Worm (Caenorhabditis elegans) whole organism, L3 larva: ENCODE results near the gene tax-6.
A peak's percentile ranks its signal among the peaks of the same experiment; 100 is the strongest.

ENCODE experiments used
- R02D3.7 ChIP-seq: fragments of 150-350 bp; optimal IDR thresholded peaks from 2 replicates; lab custom pipeline; 2014; ENCODE audit warnings: missing biosample characterization, missing genetic modification characterization
- ZK546.5 ChIP-seq: sonication (generic microtip); optimal IDR thresholded peaks from 2 replicates; lab custom pipeline; 2017; ENCODE audit warnings: missing biosample characterization, missing genetic modification characterization
- aly-2 ChIP-seq: fragments of 150-350 bp; optimal IDR thresholded peaks from 2 replicates; lab custom pipeline; 2014; ENCODE audit warnings: missing biosample characterization, missing genetic modification characterization
- ama-1 ChIP-seq: fragments of 150-350 bp; optimal IDR thresholded peaks from 2 replicates; lab custom pipeline; 2018
- ceh-16 ChIP-seq: sonication (generic microtip); optimal IDR thresholded peaks from 2 replicates; lab custom pipeline; 2017; ENCODE audit warnings: missing biosample characterization, missing genetic modification characterization
- ceh-28 ChIP-seq: fragments of 150-350 bp; optimal IDR thresholded peaks from 2 replicates; lab custom pipeline; 2014; ENCODE audit warnings: missing biosample characterization, missing genetic modification reagents, missing genetic modification characterization
- ceh-82 ChIP-seq: fragments of 150-350 bp; optimal IDR thresholded peaks from 2 replicates; lab custom pipeline; 2014; ENCODE audit warnings: missing biosample characterization, missing genetic modification characterization
- ceh-9 ChIP-seq: sonication (generic microtip); optimal IDR thresholded peaks from 2 replicates; lab custom pipeline; 2018; ENCODE audit warnings: missing biosample characterization, missing genetic modification characterization
- egl-5 ChIP-seq: fragments of 150-350 bp; optimal IDR thresholded peaks from 2 replicates; lab custom pipeline; 2017; ENCODE audit warnings: missing biosample characterization, missing genetic modification reagents, missing genetic modification characterization, inconsistent platforms
- elt-2 ChIP-seq: sonication (generic microtip); optimal IDR thresholded peaks from 2 replicates; lab custom pipeline; 2016; ENCODE audit warnings: missing genetic modification reagents, mild to moderate bottlenecking, missing genetic modification characterization, missing compliant biosample characterization
- eor-1 ChIP-seq, 2 experiments: fragments of 150-350 bp; optimal IDR thresholded peaks; 2 replicates each; lab custom pipeline; 2014 to 2018; ENCODE audit warnings: missing biosample characterization in 2 of 2, missing genetic modification characterization in 2 of 2
- fkh-10 ChIP-seq: sonication (generic microtip); optimal IDR thresholded peaks from 2 replicates; lab custom pipeline; 2017; ENCODE audit warnings: missing biosample characterization, missing genetic modification reagents, missing genetic modification characterization
- fos-1 ChIP-seq: fragments of 150-350 bp; optimal IDR thresholded peaks from 2 replicates; lab custom pipeline; 2014; ENCODE audit warnings: missing biosample characterization, missing genetic modification characterization
- hmg-11 ChIP-seq: sonication (generic microtip); optimal IDR thresholded peaks from 2 replicates; lab custom pipeline; 2016; ENCODE audit warnings: missing genetic modification characterization, missing compliant biosample characterization
- jun-1 ChIP-seq: fragments of 150-350 bp; optimal IDR thresholded peaks from 2 replicates; lab custom pipeline; 2014; ENCODE audit warnings: missing biosample characterization, missing genetic modification reagents, missing genetic modification characterization
- lin-15B ChIP-seq: fragments of 150-350 bp; optimal IDR thresholded peaks from 2 replicates; lab custom pipeline; 2014; ENCODE audit warnings: missing biosample characterization, missing genetic modification characterization
- lin-39 ChIP-seq: fragments of 150-350 bp; optimal IDR thresholded peaks from 2 replicates; lab custom pipeline; 2018; ENCODE audit warnings: missing biosample characterization, missing genetic modification reagents, missing genetic modification characterization
- mml-1 ChIP-seq: fragments of 150-350 bp; sonication (generic microtip); optimal IDR thresholded peaks from 3 replicates; lab custom pipeline; 2014; ENCODE audit warnings: missing biosample characterization, missing genetic modification characterization
- nfya-1 ChIP-seq: sonication (generic microtip); optimal IDR thresholded peaks from 2 replicates; lab custom pipeline; 2017; ENCODE audit warnings: missing genetic modification characterization, mild to moderate bottlenecking, missing compliant biosample characterization, antibody characterized with exemption, moderate library complexity; ENCODE audit not compliant: insufficient read depth
- nhr-11 ChIP-seq: fragments of 150-350 bp; optimal IDR thresholded peaks from 2 replicates; lab custom pipeline; 2014; ENCODE audit warnings: missing biosample characterization, missing genetic modification characterization
- nhr-12 ChIP-seq: fragments of 150-350 bp; optimal IDR thresholded peaks from 2 replicates; lab custom pipeline; 2014; ENCODE audit warnings: missing biosample characterization, missing genetic modification characterization
- nhr-237 ChIP-seq: fragments of 150-350 bp; optimal IDR thresholded peaks from 2 replicates; lab custom pipeline; 2014; ENCODE audit warnings: missing biosample characterization, missing genetic modification characterization
- nhr-25 ChIP-seq: sonication (generic microtip); optimal IDR thresholded peaks from 2 replicates; lab custom pipeline; 2017; ENCODE audit warnings: missing biosample characterization, missing genetic modification characterization
- nhr-67 ChIP-seq: fragments of 150-350 bp; optimal IDR thresholded peaks from 2 replicates; lab custom pipeline; 2014; ENCODE audit warnings: missing biosample characterization, missing genetic modification characterization
- nhr-76 ChIP-seq: fragments of 150-350 bp; sonication (generic microtip); optimal IDR thresholded peaks from 5 replicates; lab custom pipeline; 2014; ENCODE audit warnings: missing biosample characterization, missing genetic modification characterization
- nhr-77 ChIP-seq: fragments of 150-350 bp; optimal IDR thresholded peaks from 2 replicates; lab custom pipeline; 2014; ENCODE audit warnings: missing biosample characterization, missing genetic modification characterization
- pqm-1 ChIP-seq: fragments of 150-350 bp; optimal IDR thresholded peaks from 2 replicates; lab custom pipeline; 2017; ENCODE audit warnings: missing biosample characterization, missing genetic modification characterization, inconsistent platforms
- skn-1 ChIP-seq: fragments of 150-350 bp; optimal IDR thresholded peaks from 2 replicates; lab custom pipeline; 2014; ENCODE audit warnings: missing biosample characterization, missing genetic modification characterization
- tbx-2 ChIP-seq: sonication (generic microtip); optimal IDR thresholded peaks from 2 replicates; lab custom pipeline; 2016; ENCODE audit warnings: mild to moderate bottlenecking, missing genetic modification characterization, missing compliant biosample characterization
- unc-39 ChIP-seq: sonication (generic microtip); optimal IDR thresholded peaks from 4 replicates; lab custom pipeline; 2017; ENCODE audit warnings: missing biosample characterization, missing genetic modification characterization
- unc-62 ChIP-seq: fragments of 150-350 bp; sonication (generic microtip); optimal IDR thresholded peaks from 4 replicates; lab custom pipeline; 2014; ENCODE audit warnings: missing biosample characterization, missing genetic modification reagents, missing genetic modification characterization
- ztf-11 ChIP-seq: fragments of 150-350 bp; optimal IDR thresholded peaks from 2 replicates; lab custom pipeline; 2014; ENCODE audit warnings: missing biosample characterization, missing genetic modification characterization
- ztf-4 ChIP-seq: fragments of 150-350 bp; optimal IDR thresholded peaks from 2 replicates; lab custom pipeline; 2014; ENCODE audit warnings: missing biosample characterization, missing genetic modification characterization

Gene tax-6

ce11 chrIV:10533639-10534038 is 32.2 kb upstream of the tax-6 start, which contains the start of gene T07G12.3:
TSS of gene T07G12.3 (plus strand) at chrIV:10533939.
- TF ChIP-seq ztf-4 (tag; lab: Kevin White, UChicago), result no peak
- TF ChIP-seq ama-1 (lab: Kevin White, UChicago), result no peak
- TF ChIP-seq tbx-2 (tag; lab: Kevin White, UChicago), result no peak
- TF ChIP-seq skn-1 (tag; lab: Kevin White, UChicago), result no peak
- TF ChIP-seq fkh-10 (GFP tag; lab: Kevin White, UChicago), result no peak
- TF ChIP-seq lin-39 (tag; lab: Kevin White, UChicago), result no peak
- no peak for TF ChIP-seq pqm-1 (tag; lab: Kevin White, UChicago)
- TF ChIP-seq ztf-11 (tag; lab: Kevin White, UChicago), result no peak
- no peak for TF ChIP-seq hmg-11 (tag; lab: Kevin White, UChicago)
- TF ChIP-seq lin-15B (tag; lab: Kevin White, UChicago), result no peak
- no peak for TF ChIP-seq R02D3.7 (tag; lab: Kevin White, UChicago)
- no peak for TF ChIP-seq ceh-28 (tag; lab: Kevin White, UChicago)
- no peak for TF ChIP-seq nhr-11 (tag; lab: Kevin White, UChicago)
- no peak for TF ChIP-seq jun-1 (tag; lab: Kevin White, UChicago)
- no peak for TF ChIP-seq ZK546.5 (tag; lab: Kevin White, UChicago)
- TF ChIP-seq nhr-76, result no peak
- TF ChIP-seq nhr-77 (tag; lab: Kevin White, UChicago), result no peak
- TF ChIP-seq nhr-12 (tag; lab: Kevin White, UChicago), result no peak
- no peak for TF ChIP-seq mml-1 (tag; lab: Kevin White, UChicago)
- no peak for TF ChIP-seq nhr-67 (tag; lab: Kevin White, UChicago)
- TF ChIP-seq, all 47 proteins: peak for 0

DNA sequence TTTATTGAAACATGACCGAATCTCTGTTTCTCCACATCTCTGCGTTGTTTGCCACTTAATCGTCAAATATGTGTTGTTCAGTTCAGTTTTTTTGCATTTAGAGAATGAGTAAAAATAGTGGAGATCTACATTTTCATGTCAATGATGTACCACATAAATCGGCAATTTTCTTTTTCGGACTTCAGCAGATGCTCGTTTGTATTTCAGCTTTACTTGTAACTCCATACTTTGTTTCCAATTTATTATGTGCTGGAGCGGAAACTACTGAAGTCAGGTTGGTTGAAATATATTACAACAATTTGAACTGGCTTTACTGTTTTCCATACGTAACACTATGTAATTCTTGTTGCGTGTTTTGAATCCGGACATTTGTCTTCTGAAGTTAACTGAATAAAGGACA is 29.2 kb upstream of the tax-6 start, which contains the start of gene T07G12.2:
Gene T07G12.2, plus strand, starts transcription at position 62 of the 400 bp plus-strand sequence.
- TF ChIP-seq aly-2 (tag; lab: Kevin White, UChicago) (no peak), unc-39 (tag; lab: Kevin White, UChicago) (no peak), ceh-9 (tag; lab: Kevin White, UChicago) (no peak), fkh-10 (GFP tag; lab: Kevin White, UChicago) (no peak), eor-1 (tag; optimal IDR thresholded peaks at IDR 0.05; lab: Kevin White, UChicago) (no peak), R02D3.7 (tag; lab: Kevin White, UChicago) (no peak), elt-2 (tag; lab: Kevin White, UChicago) (no peak), hmg-11 (tag; lab: Kevin White, UChicago) (no peak), nhr-237 (tag; lab: Kevin White, UChicago) (no peak), nhr-11 (tag; lab: Kevin White, UChicago) (no peak), ceh-16 (tag; lab: Kevin White, UChicago) (no peak), nhr-25 (tag; lab: Kevin White, UChicago) (no peak), egl-5 (tag; lab: Kevin White, UChicago) (no peak), ceh-82 (no peak), nhr-76 (no peak), mml-1 (tag; lab: Kevin White, UChicago) (no peak)

ce11 chrIV:10524095-10524829 is 22.9 kb upstream of the tax-6 start, which contains the start of gene C02F4.5:
TSS of gene C02F4.5 (minus strand) at chrIV:10524145.
- peak; percentile 32 for TF ChIP-seq nfya-1 (tag; lab: Kevin White, UChicago)
- TF ChIP-seq aly-2 (tag; lab: Kevin White, UChicago), result no peak
- TF ChIP-seq fkh-10 (GFP tag; lab: Kevin White, UChicago), result peak; percentile 32

DNA sequence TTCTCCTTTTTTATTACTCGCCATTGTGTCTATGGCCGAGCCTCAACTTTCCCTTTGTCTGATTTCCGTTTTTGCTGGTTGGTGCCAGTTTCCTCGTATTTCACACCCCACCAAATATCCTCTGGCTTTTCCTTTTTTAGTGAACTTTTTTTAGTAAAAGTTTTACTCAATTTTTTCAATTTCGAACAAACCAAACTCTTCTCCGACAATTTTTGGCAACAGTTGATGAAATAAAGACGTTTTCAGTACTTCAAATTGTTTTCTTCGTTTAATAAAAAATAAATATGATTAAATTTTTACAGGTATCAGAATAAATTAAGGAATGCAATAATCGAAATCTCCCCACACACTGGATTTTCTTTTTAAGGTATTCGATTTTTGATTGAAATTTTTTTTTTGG is 19.7 kb upstream of the tax-6 start, which contains the start of gene cal-4:
Gene cal-4, plus strand, starts transcription at position 301 of the 400 bp plus-strand sequence.
- no peak for TF ChIP-seq unc-62 (GFP tag; lab: Kevin White, UChicago)
- TF ChIP-seq ceh-9 (tag; lab: Kevin White, UChicago), result no peak
- no peak for TF ChIP-seq skn-1 (tag; lab: Kevin White, UChicago)
- TF ChIP-seq jun-1 (tag; lab: Kevin White, UChicago), result no peak
- no peak for TF ChIP-seq nhr-237 (tag; lab: Kevin White, UChicago)
- TF ChIP-seq pqm-1 (tag; lab: Kevin White, UChicago), result no peak
- no peak for TF ChIP-seq nhr-67 (tag; lab: Kevin White, UChicago)
- TF ChIP-seq nhr-11 (tag; lab: Kevin White, UChicago), result no peak
- no peak for TF ChIP-seq fos-1
- no peak for TF ChIP-seq aly-2 (tag; lab: Kevin White, UChicago)
- no peak for TF ChIP-seq tbx-2 (tag; lab: Kevin White, UChicago)
- no peak for TF ChIP-seq lin-39 (tag; lab: Kevin White, UChicago)
- no peak for TF ChIP-seq egl-5 (tag; lab: Kevin White, UChicago)
- TF ChIP-seq mml-1 (tag; lab: Kevin White, UChicago), result no peak
- TF ChIP-seq elt-2 (tag; lab: Kevin White, UChicago), result no peak
- no peak for TF ChIP-seq ceh-28 (tag; lab: Kevin White, UChicago)
